Fruit fly (Drosophila melanogaster) S2 (cell line): ENCODE data around the gene CG2336.

Experiments
- CG8478 ChIP-seq: fragments of >200 bp; optimal IDR thresholded peaks from 2 replicates; lab custom pipeline; 2018
- CTCF ChIP-seq, 2 experiments: fragments of >200 bp; optimal IDR thresholded peaks; 2 replicates each; lab custom pipeline; 2018

Gene CG2336

dm6 chr3R:6580484-6580883 lies at the start of gene CG2336:
Gene CG2336, plus strand, starts transcription at chr3R:6580784.
- no peak for TF ChIP-seq CG8478 (lab: Kevin White, UChicago)
- no peak for TF ChIP-seq CTCF (optimal IDR thresholded peaks at IDR 0.05; lab: Kevin White, UChicago)

- TF ChIP-seq CTCF (optimal IDR thresholded peaks at IDR 0.05; lab: Kevin White, UChicago) (no peak), CG8478 (lab: Kevin White, UChicago) (no peak)
Observed at dm6 chr3R:6534059-6534458, 46.5 kb upstream of the CG2336 start.

dm6 chr3R:6548736-6549135 lies 31.8 kb upstream of the CG2336 start, which contains the start of gene Pif2:
Gene Pif2, plus strand, starts transcription at chr3R:6549036.
- TF ChIP-seq CG8478 (lab: Kevin White, UChicago) (no peak), CTCF (optimal IDR thresholded peaks at IDR 0.05; lab: Kevin White, UChicago) (no peak)

dm6 chr3R:6560251-6560650 lies 20.3 kb upstream of the CG2336 start, which contains the start of gene CG1137:
Gene CG1137, minus strand, starts transcription at chr3R:6560351.
- TF ChIP-seq CG8478 (lab: Kevin White, UChicago) = no peak
- no peak for TF ChIP-seq CTCF (optimal IDR thresholded peaks at IDR 0.05; lab: Kevin White, UChicago)

- no peak for TF ChIP-seq CTCF (optimal IDR thresholded peaks at IDR 0.05; lab: Kevin White, UChicago)
- no peak for TF ChIP-seq CG8478 (lab: Kevin White, UChicago)
Observed at dm6 chr3R:6568835-6569234, 11.7 kb upstream of the CG2336 start.

dm6 chr3R:6593068-6593567 lies 12.5 kb downstream of the CG2336 start, which contains the start of gene dpr11:
Gene dpr11, minus strand, starts transcription at chr3R:6593330.
- TF ChIP-seq CTCF (optimal IDR thresholded peaks at IDR 0.05; lab: Kevin White, UChicago) (no peak), CG8478 (lab: Kevin White, UChicago) (no peak)

- TF ChIP-seq CTCF (optimal IDR thresholded peaks at IDR 0.05; lab: Kevin White, UChicago) (no peak), CG8478 (lab: Kevin White, UChicago) (no peak)
Observed at dm6 chr3R:6597922-6598321, 17.3 kb downstream of the CG2336 start, which contains the start of gene CG1138. Gene CG1138, minus strand, starts transcription at chr3R:6598022.

- TF ChIP-seq CG8478 (lab: Kevin White, UChicago) = no peak
Observed at dm6 chr3R:6600942-6601341, 20.4 kb downstream of the CG2336 start, which contains the start of gene CG31482. Gene CG31482, plus strand, starts transcription at chr3R:6601242.

- peak; percentile 21 to 73 for TF ChIP-seq CTCF (optimal IDR thresholded peaks at IDR 0.05; lab: Kevin White, UChicago)
- TF ChIP-seq CG8478 (lab: Kevin White, UChicago) = no peak
Observed at dm6 chr3R:6605142-6605541, 24.6 kb downstream of the CG2336 start.

- TF ChIP-seq CTCF (optimal IDR thresholded peaks at IDR 0.05; lab: Kevin White, UChicago) (no peak), CG8478 (lab: Kevin White, UChicago) (no peak)
Observed at dm6 chr3R:6608814-6609213, 28.2 kb downstream of the CG2336 start, which contains the start of gene glob2. Gene glob2, minus strand, starts transcription at chr3R:6608914.

dm6 chr3R:6627800-6628199 lies 47.2 kb downstream of the CG2336 start, which contains the start of gene sowi:
Gene sowi, minus strand, starts transcription at chr3R:6627900.
- TF ChIP-seq CG8478 (lab: Kevin White, UChicago) (no peak), CTCF (optimal IDR thresholded peaks at IDR 0.05; lab: Kevin White, UChicago) (no peak)

dm6 chr3R:6629221-6629620 lies 48.6 kb downstream of the CG2336 start, which contains the start of gene CG15177:
Gene CG15177, minus strand, starts transcription at chr3R:6629321.
- TF ChIP-seq CTCF (optimal IDR thresholded peaks at IDR 0.05; lab: Kevin White, UChicago) (no peak), CG8478 (lab: Kevin White, UChicago) (no peak)

- no peak for TF ChIP-seq CG8478 (lab: Kevin White, UChicago)
- TF ChIP-seq CTCF (optimal IDR thresholded peaks at IDR 0.05; lab: Kevin White, UChicago) = no peak
Observed at dm6 chr3R:6629851-6630250, 49.3 kb downstream of the CG2336 start, which contains the start of gene sunz. Gene sunz, plus strand, starts transcription at chr3R:6630151.
